Worm (Caenorhabditis elegans) whole organism, mixed stage, embryonic: ENCODE measurements around the gene plpp-1.3.

ENCODE experiments used
- lsy-2 ChIP-seq: fragments of 150-350 bp; optimal IDR thresholded peaks from 2 replicates; lab custom pipeline; 2014; ENCODE audit warnings: missing biosample characterization, missing genetic modification characterization
- nhr-76 ChIP-seq: sonication (generic microtip); optimal IDR thresholded peaks from 2 replicates; lab custom pipeline; 2017; ENCODE audit warnings: missing biosample characterization, missing genetic modification characterization
- pha-4 ChIP-seq: fragments of 150-350 bp; optimal IDR thresholded peaks from 2 replicates; lab custom pipeline; 2018; ENCODE audit warnings: missing biosample characterization, missing genetic modification reagents, missing genetic modification characterization
- unc-39 ChIP-seq: fragments of 150-350 bp; optimal IDR thresholded peaks from 2 replicates; lab custom pipeline; 2014; ENCODE audit warnings: missing biosample characterization, missing genetic modification characterization

ce11 chrX:10684533-10684932 lies 10.6 kb upstream of the plpp-1.3 start:
- TF ChIP-seq pha-4 (no peak), lsy-2 (tag; lab: Kevin White, UChicago) (no peak), unc-39 (tag; lab: Kevin White, UChicago) (no peak), nhr-76 (tag; lab: Kevin White, UChicago) (no peak)
